Worm (Caenorhabditis elegans): Measurements from ENCODE around the gene T03F7.6.

DNA sequence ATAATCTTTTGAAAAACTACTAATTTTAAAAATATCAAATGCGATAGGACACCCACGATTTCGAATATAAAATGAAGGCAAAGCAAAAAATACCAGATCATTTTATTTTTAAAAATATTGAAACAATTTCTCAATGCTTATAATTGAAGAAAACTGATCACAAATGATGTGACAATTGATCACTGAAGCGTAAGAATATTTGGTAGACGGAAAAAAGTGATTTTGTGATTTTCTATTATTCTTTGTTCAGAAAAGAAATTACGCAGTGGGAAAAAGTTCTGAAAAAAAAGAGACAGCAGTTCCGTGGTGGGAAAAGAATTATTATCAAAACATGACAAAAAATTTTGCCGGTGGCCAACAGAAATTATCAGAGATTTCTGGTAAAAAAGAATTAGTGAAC lies 4.1 kb downstream of the T03F7.6 start, which contains the start of gene T03F7.5:
- TF ChIP-seq nhr-76 (tag; optimal IDR thresholded peaks at IDR 0.05): no peak
- no peak for TF ChIP-seq nhr-12 (tag; optimal IDR thresholded peaks at IDR 0.05)
